Worm (Caenorhabditis elegans) whole organism, L4 larva: ENCODE measurements around the gene F23H11.4.
A peak's percentile ranks its signal among the peaks of the same experiment; 100 is the strongest.

Source experiments
- D1046.2 ChIP-seq: fragments of 200-800 bp; sonication (Bioruptor generic); IDR thresholded peaks from 2 replicates; pipeline ENCODE4 v1.3.6; 2022; ENCODE audit warnings: missing genetic modification characterization, missing compliant biosample characterization
- F10B5.3 ChIP-seq: sonication (generic microtip); optimal IDR thresholded peaks from 2 replicates; lab custom pipeline; 2016; ENCODE audit warnings: mild to moderate bottlenecking, missing genetic modification characterization, missing compliant biosample characterization
- F37D6.2 ChIP-seq: sonication (generic microtip); optimal IDR thresholded peaks from 2 replicates; lab custom pipeline; 2016; ENCODE audit warnings: mild to moderate bottlenecking, missing genetic modification characterization, missing compliant biosample characterization
- F49E8.2 ChIP-seq: sonication (generic microtip); optimal IDR thresholded peaks from 2 replicates; lab custom pipeline; 2016; ENCODE audit warnings: missing compliant biosample characterization, mild to moderate bottlenecking, missing genetic modification characterization, borderline replicate concordance
- Y48G9A.11 ChIP-seq: fragments of 200-800 bp; sonication (Bioruptor generic); IDR thresholded peaks from 2 replicates; pipeline ENCODE4 v1.3.6; 2022; ENCODE audit warnings: missing genetic modification reagents, missing genetic modification characterization, missing compliant biosample characterization
- Y5F2A.4 ChIP-seq: fragments of 200-800 bp; sonication (Bioruptor generic); optimal IDR thresholded peaks from 2 replicates; lab custom pipeline; 2018; ENCODE audit warnings: mild to moderate bottlenecking, missing genetic modification characterization, missing compliant biosample characterization
- ZK337.2 ChIP-seq: fragments of 200-800 bp; sonication (Bioruptor generic); IDR thresholded peaks from 2 replicates; pipeline ENCODE4 v1.3.6; 2022; ENCODE audit warnings: missing genetic modification reagents, missing genetic modification characterization, missing compliant biosample characterization
- aha-1 ChIP-seq: fragments of 150-350 bp; peaks from one replicate; lab custom pipeline; 2014; ENCODE audit warnings: missing biosample characterization, missing genetic modification characterization
- ama-1 ChIP-seq: fragments of 150-350 bp; optimal IDR thresholded peaks from 2 replicates; lab custom pipeline; 2014; ENCODE audit warnings: inconsistent platforms, mixed read lengths
- arid-1 ChIP-seq: fragments of 200-800 bp; sonication (Bioruptor generic); conservative IDR thresholded peaks from 2 replicates; pipeline ENCODE4 v1.3.6; 2022; ENCODE audit warnings: missing genetic modification reagents, missing genetic modification characterization, missing compliant biosample characterization
- ceh-32 ChIP-seq: sonication (generic microtip); optimal IDR thresholded peaks from 2 replicates; lab custom pipeline; 2016; ENCODE audit warnings: mild to moderate bottlenecking, missing genetic modification characterization, missing compliant biosample characterization; ENCODE audit not compliant: poor library complexity
- ceh-44 ChIP-seq: fragments of 200-800 bp; sonication (Bioruptor generic); IDR thresholded peaks from 2 replicates; pipeline ENCODE4 v1.3.6; 2022; ENCODE audit warnings: missing genetic modification reagents, missing genetic modification characterization, missing compliant biosample characterization
- ceh-62 ChIP-seq: sonication (generic microtip); optimal IDR thresholded peaks from 2 replicates; lab custom pipeline; 2017; ENCODE audit warnings: missing biosample characterization, missing genetic modification characterization
- ceh-82 ChIP-seq: sonication (generic microtip); optimal IDR thresholded peaks from 2 replicates; lab custom pipeline; 2017; ENCODE audit warnings: missing biosample characterization, missing genetic modification characterization
- cey-2 ChIP-seq: sonication (generic microtip); optimal IDR thresholded peaks from 3 replicates; lab custom pipeline; 2017; ENCODE audit warnings: missing genetic modification characterization, mild to moderate bottlenecking, missing compliant biosample characterization, antibody characterized with exemption, borderline replicate concordance; ENCODE audit not compliant: insufficient read depth
- ctbp-1 ChIP-seq: fragments of 200-800 bp; sonication (Bioruptor generic); IDR thresholded peaks from 2 replicates; pipeline ENCODE4 v1.3.6; 2022; ENCODE audit warnings: missing genetic modification reagents, missing genetic modification characterization, missing compliant biosample characterization
- daf-12 ChIP-seq: fragments of 150-350 bp; optimal IDR thresholded peaks from 2 replicates; lab custom pipeline; 2014; ENCODE audit warnings: missing biosample characterization, missing genetic modification reagents, missing genetic modification characterization
- daf-8 ChIP-seq: fragments of 200-800 bp; sonication (Bioruptor generic); IDR thresholded peaks from 2 replicates; pipeline ENCODE4 v1.3.6; 2022; ENCODE audit warnings: missing genetic modification characterization, missing compliant biosample characterization
- dmd-8 ChIP-seq: fragments of 200-800 bp; sonication (Bioruptor generic); IDR thresholded peaks from 2 replicates; pipeline ENCODE4 v1.3.6; 2022; ENCODE audit warnings: missing genetic modification characterization, missing compliant biosample characterization
- dmd-9 ChIP-seq: fragments of 200-800 bp; sonication (Bioruptor generic); IDR thresholded peaks from 2 replicates; pipeline ENCODE4 v1.3.6; 2022; ENCODE audit warnings: missing genetic modification reagents, missing genetic modification characterization, missing compliant biosample characterization
- dpl-1 ChIP-seq: fragments of 150-350 bp; optimal IDR thresholded peaks from 2 replicates; lab custom pipeline; 2014; ENCODE audit warnings: missing biosample characterization, missing genetic modification reagents, missing genetic modification characterization
- egl-27 ChIP-seq: sonication (generic microtip); optimal IDR thresholded peaks from 3 replicates; lab custom pipeline; 2017; ENCODE audit warnings: missing biosample characterization, missing genetic modification reagents, missing genetic modification characterization
- fos-1 ChIP-seq: fragments of 150-350 bp; optimal IDR thresholded peaks from 2 replicates; lab custom pipeline; 2014; ENCODE audit warnings: missing biosample characterization, missing genetic modification characterization
- gei-8 ChIP-seq: fragments of 200-800 bp; sonication (Bioruptor generic); optimal IDR thresholded peaks from 2 replicates; lab custom pipeline; 2018; ENCODE audit warnings: mild to moderate bottlenecking, missing genetic modification characterization, missing compliant biosample characterization
- hmg-1.1 ChIP-seq: fragments of 200-800 bp; sonication (Bioruptor generic); IDR thresholded peaks from 2 replicates; pipeline ENCODE4 v1.3.6; 2022; ENCODE audit warnings: missing genetic modification reagents, missing genetic modification characterization, missing compliant biosample characterization
- lim-7 ChIP-seq: fragments of 200-800 bp; sonication (Bioruptor generic); IDR thresholded peaks from 2 replicates; pipeline ENCODE4 v1.3.6; 2022; ENCODE audit warnings: missing genetic modification characterization, missing compliant biosample characterization
- lin-15B ChIP-seq: fragments of 150-350 bp; sonication (generic microtip); optimal IDR thresholded peaks from 3 replicates; lab custom pipeline; 2014; ENCODE audit warnings: missing biosample characterization, missing genetic modification characterization
- lin-38 ChIP-seq: fragments of 200-800 bp; sonication (Bioruptor generic); IDR thresholded peaks from 2 replicates; pipeline ENCODE4 v1.3.6; 2022; ENCODE audit warnings: missing genetic modification reagents, missing genetic modification characterization, missing compliant biosample characterization
- lin-39 ChIP-seq: fragments of 150-350 bp; optimal IDR thresholded peaks from 2 replicates; lab custom pipeline; 2014; ENCODE audit warnings: missing biosample characterization, missing genetic modification reagents, missing genetic modification characterization
- lsy-2 ChIP-seq, 2 experiments: fragments of 150-350 bp in 1 of 2; sonication (generic microtip) in 1 of 2; optimal IDR thresholded peaks; 2 replicates each; lab custom pipeline; 2014 to 2017; ENCODE audit warnings: missing biosample characterization in 2 of 2, missing genetic modification characterization in 2 of 2
- madf-9 ChIP-seq: fragments of 200-800 bp; sonication (Bioruptor generic); conservative IDR thresholded peaks from 2 replicates; pipeline ENCODE4 v1.3.6; 2022; ENCODE audit warnings: missing genetic modification reagents, missing genetic modification characterization, missing compliant biosample characterization
- mdl-1 ChIP-seq, 2 experiments: fragments of 150-350 bp in 1 of 2; sonication (generic microtip) in 1 of 2; optimal IDR thresholded peaks; 2 replicates each; lab custom pipeline; 2014 to 2017; ENCODE audit warnings: missing biosample characterization in 2 of 2, missing genetic modification characterization in 2 of 2
- mep-1 ChIP-seq: fragments of 150-350 bp; sonication (generic microtip); optimal IDR thresholded peaks from 3 replicates; lab custom pipeline; 2014; ENCODE audit warnings: missing biosample characterization, missing genetic modification characterization
- mxl-2 ChIP-seq: fragments of 200-800 bp; sonication (Bioruptor generic); conservative IDR thresholded peaks from 2 replicates; pipeline ENCODE4 v1.3.6; 2022; ENCODE audit warnings: missing genetic modification reagents, missing genetic modification characterization, missing compliant biosample characterization
- nhr-10 ChIP-seq: fragments of 150-350 bp; optimal IDR thresholded peaks from 2 replicates; lab custom pipeline; 2014; ENCODE audit warnings: missing biosample characterization, missing genetic modification characterization
- nhr-11 ChIP-seq: fragments of 150-350 bp; optimal IDR thresholded peaks from 2 replicates; lab custom pipeline; 2014; ENCODE audit warnings: missing biosample characterization, missing genetic modification characterization
- nhr-25 ChIP-seq: sonication (generic microtip); optimal IDR thresholded peaks from 2 replicates; lab custom pipeline; 2017; ENCODE audit warnings: missing genetic modification characterization, mild to moderate bottlenecking, missing compliant biosample characterization, antibody characterized with exemption, moderate library complexity, borderline replicate concordance; ENCODE audit not compliant: insufficient read depth
- nhr-28 ChIP-seq: fragments of 150-350 bp; optimal IDR thresholded peaks from 2 replicates; lab custom pipeline; 2014; ENCODE audit warnings: missing biosample characterization, missing genetic modification characterization
- nhr-41 ChIP-seq: fragments of 200-800 bp; sonication (Bioruptor generic); IDR thresholded peaks from 2 replicates; pipeline ENCODE4 v1.3.6; 2022; ENCODE audit warnings: missing genetic modification reagents, missing genetic modification characterization, missing compliant biosample characterization
- rbr-2 ChIP-seq: sonication (generic microtip); optimal IDR thresholded peaks from 2 replicates; lab custom pipeline; 2016; ENCODE audit warnings: missing genotype, missing genetic modification characterization, missing compliant biosample characterization
- sdz-12 ChIP-seq: fragments of 200-800 bp; sonication (Bioruptor generic); optimal IDR thresholded peaks from 2 replicates; lab custom pipeline; 2018; ENCODE audit warnings: mild to moderate bottlenecking, missing genetic modification characterization, missing compliant biosample characterization
- set-16 ChIP-seq: fragments of 200-800 bp; sonication (Bioruptor generic); IDR thresholded peaks from 2 replicates; pipeline ENCODE4 v1.3.6; 2022; ENCODE audit warnings: missing genetic modification reagents, missing genetic modification characterization, missing compliant biosample characterization
- snpc-4 ChIP-seq: fragments of 150-350 bp; optimal IDR thresholded peaks from 2 replicates; lab custom pipeline; 2014; ENCODE audit warnings: missing biosample characterization, missing genetic modification characterization
- spr-1 ChIP-seq: sonication (generic microtip); optimal IDR thresholded peaks from 2 replicates; lab custom pipeline; 2016; ENCODE audit warnings: mild to moderate bottlenecking, missing genetic modification characterization, missing compliant biosample characterization
- spr-3 ChIP-seq: fragments of 200-800 bp; sonication (Bioruptor generic); optimal IDR thresholded peaks from 2 replicates; lab custom pipeline; 2018; ENCODE audit warnings: mild to moderate bottlenecking, missing genetic modification characterization, missing compliant biosample characterization
- tag-97 ChIP-seq: fragments of 200-800 bp; sonication (Bioruptor generic); IDR thresholded peaks from 2 replicates; pipeline ENCODE4 v1.3.6; 2022; ENCODE audit warnings: missing genetic modification characterization, missing compliant biosample characterization
- tra-1 ChIP-seq: fragments of 200-800 bp; sonication (Bioruptor generic); IDR thresholded peaks from 2 replicates; pipeline ENCODE4 v1.3.6; 2022; ENCODE audit warnings: missing genetic modification reagents, missing genetic modification characterization, missing compliant biosample characterization
- unc-39 ChIP-seq: sonication (generic microtip); optimal IDR thresholded peaks from 2 replicates; lab custom pipeline; 2017; ENCODE audit warnings: missing biosample characterization, missing genetic modification characterization
- unc-62 ChIP-seq, 3 experiments: fragments of 150-350 bp in 1 of 3; sonication (generic microtip); optimal IDR thresholded peaks in 2 of 3; peaks in 1 of 3; 1 replicate in 1 of 3; 2 replicates in 2 of 3; lab custom pipeline; 2014 to 2017; ENCODE audit warnings: missing biosample characterization in 3 of 3, missing genetic modification characterization in 3 of 3, missing genetic modification reagents in 3 of 3, missing genotype in 1 of 3
- vab-7 ChIP-seq: fragments of 200-800 bp; sonication (Bioruptor generic); IDR thresholded peaks from 2 replicates; pipeline ENCODE4 v1.3.6; 2022; ENCODE audit warnings: missing genetic modification reagents, missing genetic modification characterization, missing compliant biosample characterization
- zag-1 ChIP-seq: fragments of 150-350 bp; optimal IDR thresholded peaks from 2 replicates; lab custom pipeline; 2014; ENCODE audit warnings: missing biosample characterization, missing genetic modification characterization
- zfp-2 ChIP-seq: sonication (generic microtip); optimal IDR thresholded peaks from 2 replicates; lab custom pipeline; 2016; ENCODE audit warnings: mild to moderate bottlenecking, missing genetic modification characterization, missing compliant biosample characterization

The F23H11.4 gene

ce11 chrIII:887874-888299, 19.5 kb downstream of the F23H11.4 start (continued):
- peak; percentile 41 for TF ChIP-seq spr-1 (tag; lab: Kevin White, UChicago)
- no peak for TF ChIP-seq unc-62 (GFP tag; optimal IDR thresholded peaks at IDR 0.05 in 1 of 2; lab: Kevin White, UChicago)
- TF ChIP-seq unc-62 (tag; optimal IDR thresholded peaks at IDR 0.05; lab: Kevin White, UChicago): no peak
- no peak for TF ChIP-seq nhr-41 (GFP tag; lab: Robert Waterston, UW)
- TF ChIP-seq zfp-2 (tag; lab: Kevin White, UChicago): no peak
- no peak for TF ChIP-seq ceh-32 (tag; lab: Kevin White, UChicago)
- peak; percentile 60 to 77 for TF ChIP-seq lsy-2 (tag; optimal IDR thresholded peaks at IDR 0.05; lab: Kevin White, UChicago)
- no peak for TF ChIP-seq daf-12 (tag; lab: Kevin White, UChicago)
- TF ChIP-seq tag-97 (GFP tag; lab: Robert Waterston, UW): no peak
- TF ChIP-seq egl-27 (tag; lab: Kevin White, UChicago): no peak
- no peak for TF ChIP-seq Y5F2A.4 (GFP tag; lab: Kevin White, UChicago)
- no peak for TF ChIP-seq ceh-82 (tag; lab: Kevin White, UChicago)
- TF ChIP-seq ama-1: peak; percentile 48
- no peak for TF ChIP-seq F10B5.3 (tag; lab: Kevin White, UChicago)
- TF ChIP-seq mep-1: peak; percentile 83
- peak; percentile 51; the same call in 1 of the 2 replicates for TF ChIP-seq madf-9
- TF ChIP-seq D1046.2 (GFP tag; lab: Robert Waterston, UW): no peak
- no peak for TF ChIP-seq spr-3 (GFP tag; lab: Kevin White, UChicago)
- peak; percentile 26 for TF ChIP-seq dpl-1
- TF ChIP-seq gei-8: no peak
- no peak for TF ChIP-seq fos-1 (tag; lab: Kevin White, UChicago)
- TF ChIP-seq F37D6.2 (tag; lab: Kevin White, UChicago): peak; percentile 70
- TF ChIP-seq F49E8.2: no peak
- TF ChIP-seq nhr-28 (tag; lab: Kevin White, UChicago): peak; percentile 65
- TF ChIP-seq nhr-25 (tag; lab: Kevin White, UChicago): no peak
- TF ChIP-seq lin-15B (tag; lab: Kevin White, UChicago): no peak
- TF ChIP-seq ceh-44 (GFP tag; lab: Robert Waterston, UW): no peak
- no peak for TF ChIP-seq nhr-10 (tag; lab: Kevin White, UChicago)
- TF ChIP-seq aha-1 (tag; lab: Kevin White, UChicago): peak; percentile 94
- peak; percentile 86 for TF ChIP-seq hmg-1.1 (GFP tag; lab: Robert Waterston, UW)
- TF ChIP-seq dmd-8 (GFP tag; lab: Robert Waterston, UW): no peak
- no peak for TF ChIP-seq vab-7 (GFP tag; lab: Robert Waterston, UW)
- TF ChIP-seq snpc-4 (tag; lab: Kevin White, UChicago): no peak
- TF ChIP-seq unc-39 (tag; lab: Kevin White, UChicago): no peak
- TF ChIP-seq arid-1: 0 out of 2 replicates have a peak, but pooled peaks have one; percentile 20
- TF ChIP-seq lin-39 (tag; lab: Kevin White, UChicago): no peak
- TF ChIP-seq dmd-9: no peak
- no peak for TF ChIP-seq daf-8 (GFP tag; lab: Robert Waterston, UW)
- peak; percentile 78 for TF ChIP-seq ctbp-1 (GFP tag; lab: Robert Waterston, UW)
- no peak for TF ChIP-seq mxl-2
- TF ChIP-seq mdl-1 (tag; optimal IDR thresholded peaks at IDR 0.05; lab: Kevin White, UChicago): peak; percentile 1 to 72
- no peak for TF ChIP-seq ZK337.2
- no peak for TF ChIP-seq sdz-12 (GFP tag; lab: Kevin White, UChicago)
- no peak for TF ChIP-seq cey-2
- no peak for TF ChIP-seq tra-1
- no peak for TF ChIP-seq zag-1
- peak; percentile 54 for TF ChIP-seq set-16 (GFP tag; lab: Robert Waterston, UW)
- peak; percentile 60 for TF ChIP-seq nhr-11 (tag; lab: Kevin White, UChicago)
- TF ChIP-seq rbr-2 (tag; lab: Kevin White, UChicago): peak; percentile 88
- no peak for TF ChIP-seq Y48G9A.11
- TF ChIP-seq lim-7 (GFP tag; lab: Robert Waterston, UW): no peak
- no peak for TF ChIP-seq ceh-62 (tag; lab: Kevin White, UChicago)
- peak; percentile 50; the same call in 1 of the 2 replicates for TF ChIP-seq lin-38
